Worm (Caenorhabditis elegans): ENCODE data around the gene acs-17.
A peak's percentile ranks its signal among the peaks of the same experiment; 100 is the strongest.

Gene acs-17

ce11 chrX:5953174-5953573 is 8.9 kb upstream of the acs-17 start, which contains the start of the genes R07E4.5 and R07E4.3 (continued):
- TF ChIP-seq dpl-1 (GFP tag; optimal IDR thresholded peaks at IDR 0.05) (peak; percentile 57 to 74 (median 71)), nhr-12 (tag; optimal IDR thresholded peaks at IDR 0.05) (no peak), sptf-1 (tag; optimal IDR thresholded peaks at IDR 0.05) (no peak), nhr-20 (tag; optimal IDR thresholded peaks at IDR 0.05) (peak; percentile 81), fkh-8 (tag; optimal IDR thresholded peaks at IDR 0.05) (peak; percentile 65)

ce11 chrX:5948769-5949168 is 4.5 kb upstream of the acs-17 start, which contains the start of gene mig-23:
TSS of gene mig-23 (minus strand) at chrX:5948869.
- no peak for TF ChIP-seq dpl-1 (GFP tag; optimal IDR thresholded peaks at IDR 0.05)
- TF ChIP-seq zip-4 (GFP tag; optimal IDR thresholded peaks at IDR 0.05), result no peak
- TF ChIP-seq ama-1 (optimal IDR thresholded peaks at IDR 0.05), result no peak
- no peak for TF ChIP-seq ztf-4 (tag; optimal IDR thresholded peaks at IDR 0.05)
- no peak for TF ChIP-seq ets-5 (GFP tag; IDR thresholded peaks at IDR 0.05)
- TF ChIP-seq pax-3 (tag; optimal IDR thresholded peaks at IDR 0.05), result no peak
- TF ChIP-seq nhr-76 (tag; optimal IDR thresholded peaks at IDR 0.05), result no peak
- no peak for TF ChIP-seq mef-2 (tag; optimal IDR thresholded peaks at IDR 0.05)
- TF ChIP-seq blmp-1 (tag; optimal IDR thresholded peaks at IDR 0.05), result no peak

- TF ChIP-seq snu-23 (GFP tag; optimal IDR thresholded peaks at IDR 0.05), result peak; percentile 24
- TF ChIP-seq snpc-4 (tag; optimal IDR thresholded peaks at IDR 0.05), result no peak
- no peak for TF ChIP-seq ama-1 (optimal IDR thresholded peaks at IDR 0.05)
- TF ChIP-seq lsy-2 (tag; optimal IDR thresholded peaks at IDR 0.05), result peak; percentile 10 to 31
- TF ChIP-seq unc-98 (GFP tag; IDR thresholded peaks at IDR 0.05), result no peak
- TF ChIP-seq rnt-1 (tag; optimal IDR thresholded peaks at IDR 0.05), result peak; percentile 51
- TF ChIP-seq unc-30 (tag; optimal IDR thresholded peaks at IDR 0.05), result no peak
- TF ChIP-seq nhr-237 (tag; optimal IDR thresholded peaks at IDR 0.05), result no peak
- TF ChIP-seq nhr-85 (tag), result no peak
- TF ChIP-seq nhr-71 (tag; optimal IDR thresholded peaks at IDR 0.05), result peak; percentile 53
- TF ChIP-seq lin-35 (GFP tag; optimal IDR thresholded peaks at IDR 0.05), result no peak
- TF ChIP-seq lin-14 (GFP tag; optimal IDR thresholded peaks at IDR 0.05), result peak; percentile 59
- peak in 1 of 2 experiments; percentile 21 for TF ChIP-seq mdl-1 (tag; optimal IDR thresholded peaks at IDR 0.05)
- TF ChIP-seq unc-62 (GFP tag; optimal IDR thresholded peaks at IDR 0.05), result no peak
- TF ChIP-seq nhr-19 (GFP tag; conservative IDR thresholded peaks at IDR 0.05), result 0 out of 2 replicates have a peak, but pooled peaks have one; percentile 23
- TF ChIP-seq nhr-76 (tag; optimal IDR thresholded peaks at IDR 0.05), result no peak
- peak; percentile 55 for TF ChIP-seq blmp-1 (tag; optimal IDR thresholded peaks at IDR 0.05)
- TF ChIP-seq efl-1 (optimal IDR thresholded peaks at IDR 0.05), result no peak
- TF ChIP-seq efl-1 (GFP tag; optimal IDR thresholded peaks at IDR 0.05 in 1 of 2), result peak in 1 of 2 experiments; percentile 1
- peak; percentile 16 for TF ChIP-seq xbp-1 (tag; optimal IDR thresholded peaks at IDR 0.05)
These were observed 402 bp downstream of the acs-17 start for ce11 chrX:5943908-5944307.

ce11 chrX:5942171-5942570 is 2.1 kb downstream of the acs-17 start:
- peak in 1 of 2 experiments; percentile 69 for TF ChIP-seq lin-35 (GFP tag; optimal IDR thresholded peaks at IDR 0.05)
- no peak for TF ChIP-seq hpl-2 (GFP tag; optimal IDR thresholded peaks at IDR 0.05)
- peak; percentile 18 for TF ChIP-seq unc-130 (tag; optimal IDR thresholded peaks at IDR 0.05)
- no peak for TF ChIP-seq mef-2 (tag; optimal IDR thresholded peaks at IDR 0.05)
- TF ChIP-seq nhr-12 (tag; optimal IDR thresholded peaks at IDR 0.05), result no peak
- no peak for TF ChIP-seq nhr-76 (tag; optimal IDR thresholded peaks at IDR 0.05)
- TF ChIP-seq sptf-1 (tag; optimal IDR thresholded peaks at IDR 0.05), result no peak
- no peak for TF ChIP-seq mab-9 (GFP tag; IDR thresholded peaks at IDR 0.05)
- no peak for TF ChIP-seq nhr-28 (tag; optimal IDR thresholded peaks at IDR 0.05)
- TF ChIP-seq lsy-2 (tag; optimal IDR thresholded peaks at IDR 0.05), result peak; percentile 53 to 56
- TF ChIP-seq mdl-1 (tag; optimal IDR thresholded peaks at IDR 0.05), result peak in 1 of 2 experiments; percentile 87
- peak; percentile 30 for TF ChIP-seq nhr-11 (tag; optimal IDR thresholded peaks at IDR 0.05)
- TF ChIP-seq irx-1 (tag; optimal IDR thresholded peaks at IDR 0.05), result no peak
- 0 out of 2 replicates have a peak, but pooled peaks have one; percentile 12 for TF ChIP-seq unc-98 (GFP tag; IDR thresholded peaks at IDR 0.05)
- TF ChIP-seq dpl-1 (GFP tag; optimal IDR thresholded peaks at IDR 0.05), result peak in 1 of 3 experiments; percentile 14
- peak; percentile 43 for TF ChIP-seq tbx-2 (tag; optimal IDR thresholded peaks at IDR 0.05)
- TF ChIP-seq nhr-20 (tag; optimal IDR thresholded peaks at IDR 0.05), result peak; percentile 85
- TF ChIP-seq pag-3 (tag; optimal IDR thresholded peaks at IDR 0.05; ENCODE audit: borderline replicate concordance, insufficient read depth), result peak; percentile 35
- TF ChIP-seq elt-3 (tag; optimal IDR thresholded peaks at IDR 0.05), result peak in 2 of 6 experiments; percentile 43 to 52
- TF ChIP-seq nhr-77 (tag; optimal IDR thresholded peaks at IDR 0.05), result peak; percentile 17
- TF ChIP-seq Y116A8C.19 (tag; optimal IDR thresholded peaks at IDR 0.05; ENCODE audit: borderline replicate concordance), result no peak
- no peak for TF ChIP-seq ama-1 (optimal IDR thresholded peaks at IDR 0.05)
- peak; percentile 21 for TF ChIP-seq lir-3 (tag; optimal IDR thresholded peaks at IDR 0.05; ENCODE audit: poor library complexity)
- TF ChIP-seq nhr-237 (tag; optimal IDR thresholded peaks at IDR 0.05), result no peak
- TF ChIP-seq xbp-1 (tag; optimal IDR thresholded peaks at IDR 0.05), result peak; percentile 19
- no peak for TF ChIP-seq unc-86 (tag; optimal IDR thresholded peaks at IDR 0.05)
- no peak for TF ChIP-seq F16B12.6 (tag; optimal IDR thresholded peaks at IDR 0.05)
- TF ChIP-seq nhr-85 (tag), result peak; percentile 89
- TF ChIP-seq lin-14 (GFP tag; optimal IDR thresholded peaks at IDR 0.05), result peak; percentile 91
- TF ChIP-seq egl-13 (tag; optimal IDR thresholded peaks at IDR 0.05), result no peak
- TF ChIP-seq skn-1 (tag; optimal IDR thresholded peaks at IDR 0.05), result peak; percentile 13

Data from whole organism, L1 larva.